Worm (Caenorhabditis elegans) whole organism, midembryonic: ENCODE data around the gene C28H8.3.

Experiments
- T22C8.4 ChIP-seq: fragments of 200-800 bp; sonication (Bioruptor generic); IDR thresholded peaks from 2 replicates; pipeline ENCODE4 v1.3.6; 2022; ENCODE audit warnings: missing genetic modification characterization, missing compliant biosample characterization
- klf-2 ChIP-seq: fragments of 200-800 bp; sonication (Bioruptor generic); conservative IDR thresholded peaks from 2 replicates; pipeline ENCODE4 v1.3.6; 2022; ENCODE audit warnings: missing genetic modification reagents, missing genetic modification characterization, missing compliant biosample characterization
- med-1 ChIP-seq: sonication (generic microtip); optimal IDR thresholded peaks from 2 replicates; lab custom pipeline; 2017; ENCODE audit warnings: missing genetic modification characterization, mild to moderate bottlenecking, missing compliant biosample characterization, antibody characterized with exemption, missing genetic modification reagents; ENCODE audit not compliant: insufficient read depth

DNA sequence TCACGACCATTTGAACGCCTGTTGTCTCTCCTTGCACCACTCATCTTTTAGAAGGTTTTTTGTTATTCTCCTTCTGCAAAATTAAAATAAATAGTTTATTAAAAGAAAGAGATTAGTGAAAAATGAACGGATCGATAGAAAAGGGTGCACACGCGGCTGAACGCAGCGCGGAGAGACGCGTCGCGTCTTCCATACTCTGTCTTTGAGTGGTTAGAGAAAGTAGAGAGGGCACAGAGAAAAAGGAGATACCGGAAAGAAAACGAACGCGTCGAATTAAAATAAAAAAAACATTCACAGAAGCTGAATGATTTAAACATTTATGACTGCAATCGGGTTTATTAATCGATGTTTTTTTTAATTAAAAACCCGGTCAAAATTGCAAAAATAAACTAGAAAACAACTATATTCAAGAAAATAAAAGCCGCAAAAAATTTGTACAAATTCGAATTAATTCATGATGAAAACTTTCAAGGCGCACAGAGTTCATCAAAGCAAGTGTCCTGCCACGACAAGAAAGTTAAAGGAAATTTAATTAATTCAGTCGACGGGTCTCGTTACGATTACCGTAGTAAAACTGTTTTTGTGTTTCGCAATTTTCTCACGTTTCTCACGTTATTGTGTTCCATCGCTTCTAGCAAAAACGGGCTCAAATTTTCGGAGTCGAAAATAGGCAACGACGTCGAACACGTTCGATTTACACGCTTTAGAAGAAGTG, 49.8 kb downstream of the C28H8.3 start, which contains the start of the genes nono-1 and nop-1:
- no peak for TF ChIP-seq med-1 (GFP tag; lab: Kevin White, UChicago)
- no peak for TF ChIP-seq T22C8.4
- TF ChIP-seq klf-2 (GFP tag; lab: Robert Waterston, UW), result no peak
